Worm (Caenorhabditis elegans) whole organism, L4/young adult: ENCODE data around the gene K10F12.7.

ENCODE experiments used
- W03F9.2 ChIP-seq: fragments of 150-350 bp; optimal IDR thresholded peaks from 2 replicates; lab custom pipeline; 2014; ENCODE audit warnings: missing biosample characterization, missing genetic modification characterization
- dao-5 ChIP-seq: sonication (generic microtip); optimal IDR thresholded peaks from 2 replicates; lab custom pipeline; 2016; ENCODE audit warnings: missing genotype, missing genetic modification characterization, moderate library complexity, missing compliant biosample characterization
- him-1 ChIP-seq: sonication (generic microtip); optimal IDR thresholded peaks from 2 replicates; lab custom pipeline; 2016; ENCODE audit warnings: missing genotype, missing genetic modification reagents, missing genetic modification characterization, missing compliant biosample characterization

Gene K10F12.7

ce11 chrIII:354545-355460, 27.6 kb downstream of the K10F12.7 start, which contains the start of gene gei-4:
gei-4 (minus strand) TSS chrIII:354800.
- peak; percentile 38 for TF ChIP-seq dao-5 (tag; lab: Kevin White, UChicago)
- peak; percentile 3 for TF ChIP-seq W03F9.2
- TF ChIP-seq him-1 (tag; lab: Kevin White, UChicago), result peak; percentile 95

ce11 chrIII:352992-353391, 29.4 kb downstream of the K10F12.7 start:
- TF ChIP-seq him-1 (tag; lab: Kevin White, UChicago) (no peak), dao-5 (tag; lab: Kevin White, UChicago) (no peak), W03F9.2 (no peak)

DNA sequence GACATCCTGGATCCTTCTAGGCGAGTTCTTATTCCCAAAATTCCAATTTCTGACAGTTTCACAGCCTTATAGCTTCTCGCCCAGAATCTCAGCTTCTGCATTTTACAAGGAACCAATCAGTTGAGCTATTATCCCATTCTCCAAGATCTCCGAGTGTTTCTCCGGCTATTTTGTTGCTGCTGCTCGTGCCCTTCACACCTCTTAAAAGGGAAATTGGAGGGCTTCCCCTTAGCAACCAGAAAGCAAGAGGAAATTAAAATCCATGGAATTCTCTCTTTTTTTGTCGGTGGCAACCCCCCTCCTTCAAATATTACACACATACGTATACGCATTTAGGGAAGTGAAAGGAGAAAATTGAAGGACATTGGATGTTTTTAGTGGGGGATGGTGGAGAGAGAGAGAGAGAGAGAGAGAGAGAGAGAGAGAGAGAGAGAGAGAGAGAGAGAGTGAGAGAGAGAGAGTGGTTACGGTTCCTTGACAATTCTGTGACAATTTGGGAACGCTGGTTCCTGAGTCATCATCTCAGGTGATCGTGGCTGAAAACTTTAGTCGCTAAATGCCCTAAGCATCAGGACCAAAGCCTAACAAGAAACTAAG, 30.4 kb downstream of the K10F12.7 start:
- TF ChIP-seq dao-5 (tag; lab: Kevin White, UChicago), result no peak
- TF ChIP-seq him-1 (tag; lab: Kevin White, UChicago), result no peak
- no peak for TF ChIP-seq W03F9.2

ce11 chrIII:349511-350165, 32.7 kb downstream of the K10F12.7 start:
- TF ChIP-seq W03F9.2, result peak; percentile 53
- TF ChIP-seq him-1 (tag; lab: Kevin White, UChicago), result peak; percentile 94
- peak; percentile 91 for TF ChIP-seq dao-5 (tag; lab: Kevin White, UChicago)

ce11 chrIII:348465-348864, 33.9 kb downstream of the K10F12.7 start:
- TF ChIP-seq dao-5 (tag; lab: Kevin White, UChicago) (no peak), W03F9.2 (no peak), him-1 (tag; lab: Kevin White, UChicago) (no peak)

- TF ChIP-seq W03F9.2, result no peak
Observed at ce11 chrIII:347351-347750, 35.0 kb downstream of the K10F12.7 start.

DNA sequence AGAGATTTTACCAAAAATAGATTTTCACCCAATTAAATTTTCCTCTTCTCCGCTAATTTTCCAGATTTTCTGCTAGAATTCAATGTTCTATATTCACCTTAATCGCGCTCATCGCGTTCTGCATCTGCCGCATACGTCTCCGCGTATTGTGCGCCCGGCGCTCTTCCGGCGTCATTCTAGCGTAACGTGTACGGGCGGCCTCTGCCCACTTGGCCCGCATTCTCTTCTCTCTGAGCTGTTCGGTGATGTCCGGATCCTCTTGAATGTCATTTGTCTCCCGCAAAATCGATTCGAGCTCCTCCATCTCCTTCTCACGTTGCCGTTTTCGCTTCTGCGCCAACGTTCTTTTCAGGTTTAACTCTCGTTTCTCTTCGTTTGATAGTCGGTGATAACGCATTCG, 35.4 kb downstream of the K10F12.7 start:
- TF ChIP-seq W03F9.2 (no peak), him-1 (tag; lab: Kevin White, UChicago) (no peak), dao-5 (tag; lab: Kevin White, UChicago) (no peak)

ce11 chrIII:345503-345902, 36.9 kb downstream of the K10F12.7 start:
- TF ChIP-seq him-1 (tag; lab: Kevin White, UChicago) (no peak), W03F9.2 (no peak), dao-5 (tag; lab: Kevin White, UChicago) (no peak)

DNA sequence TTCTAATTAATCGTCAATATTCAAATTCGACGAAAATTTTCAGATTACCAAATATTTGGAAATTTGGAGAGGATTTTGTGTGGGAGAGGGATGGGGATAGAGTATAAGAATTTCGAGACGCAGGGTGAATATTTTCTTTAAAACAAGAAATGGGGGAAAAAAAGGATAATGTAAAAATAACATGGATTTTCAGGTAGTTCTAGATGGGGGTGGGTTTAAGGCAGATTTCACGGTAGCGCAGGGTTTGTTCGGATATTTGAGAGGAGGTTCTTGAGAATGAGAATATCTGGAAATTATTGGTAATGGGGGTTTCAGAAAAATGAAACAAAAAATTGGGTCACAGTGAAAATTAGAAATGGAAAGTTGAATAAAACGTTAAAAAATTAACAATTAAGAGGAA, 38.0 kb downstream of the K10F12.7 start:
- TF ChIP-seq dao-5 (tag; lab: Kevin White, UChicago) (no peak), him-1 (tag; lab: Kevin White, UChicago) (no peak), W03F9.2 (no peak)

- TF ChIP-seq him-1 (tag; lab: Kevin White, UChicago), result peak; percentile 33
- TF ChIP-seq dao-5 (tag; lab: Kevin White, UChicago), result no peak
Observed at ce11 chrIII:343346-344220, 38.8 kb downstream of the K10F12.7 start.

DNA sequence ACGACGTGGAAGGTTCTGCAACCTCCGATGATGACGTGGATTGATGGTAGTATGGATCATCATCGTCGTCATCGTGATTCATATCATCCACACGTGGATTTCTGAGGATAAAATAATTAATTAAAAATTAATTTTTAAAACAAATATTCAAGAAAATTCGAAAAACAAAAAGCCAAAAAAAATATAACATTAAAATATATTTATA, 39.3 kb downstream of the K10F12.7 start, which contains the start of gene Y50D7A.8:
Gene Y50D7A.8 (minus strand): TSS at position 101 of the 205 bp plus-strand sequence.
- TF ChIP-seq W03F9.2, result no peak
- no peak for TF ChIP-seq him-1 (tag; lab: Kevin White, UChicago)
- TF ChIP-seq dao-5 (tag; lab: Kevin White, UChicago), result no peak
